Fruit fly (Drosophila melanogaster) whole organism, embryonic: ENCODE measurements around the gene Kdm2.

Source experiments
- Ada2b ChIP-seq: fragments of 200-800 bp; sonication (Bioruptor generic); IDR thresholded peaks from 2 replicates; pipeline ENCODE4 v1.3.6; 2022; ENCODE audit warnings: missing biosample characterization, missing genetic modification characterization
- Aef1 ChIP-seq: fragments of 200-800 bp; sonication (Bioruptor generic); IDR thresholded peaks from 3 replicates; pipeline ENCODE4 v1.3.6; 2022; ENCODE audit warnings: missing biosample characterization, missing genetic modification characterization
- B-H2 ChIP-seq: fragments of 200-800 bp; sonication (Bioruptor generic); optimal IDR thresholded peaks from 2 replicates; lab custom pipeline; 2018; ENCODE audit warnings: missing biosample characterization, mild to moderate bottlenecking, missing genetic modification characterization
- CG10209 ChIP-seq: fragments of 200-800 bp; sonication (Bioruptor generic); optimal IDR thresholded peaks from 3 replicates; lab custom pipeline; 2017; ENCODE audit warnings: missing biosample characterization, mild to moderate bottlenecking, missing genetic modification characterization, missing genetic modification reagents
- CG10565 ChIP-seq: fragments of 200-800 bp; sonication (Bioruptor generic); optimal IDR thresholded peaks from 3 replicates; lab custom pipeline; 2016; ENCODE audit warnings: missing biosample characterization, mild to moderate bottlenecking, missing genetic modification characterization
- CG11247 ChIP-seq: fragments of 200-800 bp; sonication (Bioruptor generic); IDR thresholded peaks from 2 replicates; pipeline ENCODE4 v1.3.6; 2022; ENCODE audit warnings: missing biosample characterization, missing genetic modification characterization
- CG11456 ChIP-seq: fragments of 200-800 bp; sonication (Bioruptor generic); IDR thresholded peaks from 3 replicates; pipeline ENCODE4 v1.3.6; 2022; ENCODE audit warnings: missing biosample characterization, missing genetic modification characterization
- CG12659 ChIP-seq: fragments of 200-800 bp; sonication (Bioruptor generic); optimal IDR thresholded peaks from 3 replicates; lab custom pipeline; 2017; ENCODE audit warnings: mild to moderate bottlenecking, missing biosample characterization, missing genetic modification reagents, missing genetic modification characterization
- CG13424 ChIP-seq: fragments of 200-800 bp; sonication (Bioruptor generic); optimal IDR thresholded peaks from 2 replicates; lab custom pipeline; 2019; ENCODE audit warnings: missing biosample characterization, mild to moderate bottlenecking, missing genetic modification characterization, moderate library complexity
- CG13775 ChIP-seq: fragments of 200-800 bp; sonication (Bioruptor generic); optimal IDR thresholded peaks from 3 replicates; lab custom pipeline; 2017; ENCODE audit warnings: missing biosample characterization, mild to moderate bottlenecking, missing genetic modification characterization
- CG15011 ChIP-seq: fragments of 200-800 bp; sonication (Bioruptor generic); optimal IDR thresholded peaks from 3 replicates; lab custom pipeline; 2018; ENCODE audit warnings: missing biosample characterization, mild to moderate bottlenecking, missing genetic modification characterization
- CG17802 ChIP-seq: fragments of 200-800 bp; sonication (Bioruptor generic); optimal IDR thresholded peaks from 2 replicates; lab custom pipeline; 2018; ENCODE audit warnings: missing biosample characterization, mild to moderate bottlenecking, missing genetic modification characterization, moderate library complexity
- CG18764 ChIP-seq: fragments of 200-800 bp; sonication (Bioruptor generic); optimal IDR thresholded peaks from 3 replicates; lab custom pipeline; 2016; ENCODE audit warnings: missing biosample characterization, missing genetic modification characterization
- CG34376 ChIP-seq: fragments of 200-800 bp; sonication (Bioruptor generic); optimal IDR thresholded peaks from 2 replicates; lab custom pipeline; 2018; ENCODE audit warnings: missing biosample characterization, mild to moderate bottlenecking, missing genetic modification characterization
- CG4328 ChIP-seq: fragments of 200-800 bp; sonication (Bioruptor generic); optimal IDR thresholded peaks from 3 replicates; lab custom pipeline; 2017; ENCODE audit warnings: missing biosample characterization, missing genetic modification reagents, missing genetic modification characterization
- CG4360 ChIP-seq: fragments of 200-800 bp; sonication (Bioruptor generic); IDR thresholded peaks from 2 replicates; pipeline ENCODE4 v1.3.6; 2022; ENCODE audit warnings: missing biosample characterization, missing genetic modification characterization
- CG5180 ChIP-seq: fragments of 200-800 bp; sonication (Bioruptor generic); optimal IDR thresholded peaks from 3 replicates; lab custom pipeline; 2017; ENCODE audit warnings: missing biosample characterization, missing genetic modification characterization, mild to moderate bottlenecking, moderate library complexity, missing genetic modification reagents
- CG6654 ChIP-seq: fragments of 200-800 bp; sonication (Bioruptor generic); optimal IDR thresholded peaks from 2 replicates; lab custom pipeline; 2017; ENCODE audit warnings: missing biosample characterization, mild to moderate bottlenecking, missing genetic modification characterization
- CG6813 ChIP-seq: fragments of 200-800 bp; sonication (Bioruptor generic); optimal IDR thresholded peaks from 2 replicates; lab custom pipeline; 2017; ENCODE audit warnings: missing biosample characterization, missing genetic modification characterization, mild to moderate bottlenecking, moderate library complexity, missing genetic modification reagents
- CG7987 ChIP-seq: fragments of 200-800 bp; sonication (Bioruptor generic); optimal IDR thresholded peaks from 2 replicates; lab custom pipeline; 2018; ENCODE audit warnings: missing biosample characterization, mild to moderate bottlenecking, missing genetic modification characterization, moderate library complexity
- CG8944 ChIP-seq: fragments of 200-800 bp; sonication (Bioruptor generic); optimal IDR thresholded peaks from 3 replicates; lab custom pipeline; 2016; ENCODE audit warnings: missing biosample characterization, missing genetic modification characterization
- CG9609 ChIP-seq: fragments of 200-800 bp; sonication (Bioruptor generic); optimal IDR thresholded peaks from 3 replicates; lab custom pipeline; 2016; ENCODE audit warnings: missing biosample characterization, missing genetic modification characterization
- Camta ChIP-seq: fragments of 200-800 bp; sonication (Bioruptor generic); optimal IDR thresholded peaks from 2 replicates; lab custom pipeline; 2016; ENCODE audit warnings: missing biosample characterization, missing genetic modification characterization
- CkIIα-i1 ChIP-seq: fragments of 200-800 bp; sonication (Bioruptor generic); IDR thresholded peaks from 2 replicates; pipeline ENCODE4 v1.3.6; 2022; ENCODE audit warnings: missing biosample characterization, missing genetic modification characterization
- H2.0 ChIP-seq: fragments of 200-800 bp; sonication (Bioruptor generic); IDR thresholded peaks from 2 replicates; pipeline ENCODE4 v1.3.6; 2022; ENCODE audit warnings: missing biosample characterization, missing genetic modification characterization
- HHEX ChIP-seq: fragments of 200-800 bp; sonication (Bioruptor generic); optimal IDR thresholded peaks from 3 replicates; lab custom pipeline; 2017; ENCODE audit warnings: missing biosample characterization, mild to moderate bottlenecking, missing genetic modification characterization, missing genetic modification reagents
- HLH3B ChIP-seq: fragments of 200-800 bp; sonication (Bioruptor generic); IDR thresholded peaks from 2 replicates; pipeline ENCODE4 v1.3.6; 2022; ENCODE audit warnings: missing biosample characterization, missing genetic modification characterization
- HmgZ ChIP-seq: fragments of 200-800 bp; sonication (Bioruptor generic); optimal IDR thresholded peaks from 2 replicates; lab custom pipeline; 2018; ENCODE audit warnings: missing biosample characterization, mild to moderate bottlenecking, missing genetic modification characterization
- Hr78 ChIP-seq, 2 experiments: fragments of 200-800 bp in 1 of 2; fragments of >200 bp in 1 of 2; sonication (Bioruptor generic) in 1 of 2; optimal IDR thresholded peaks; 2 replicates each; lab custom pipeline; 2017 to 2019; ENCODE audit warnings: missing biosample characterization in 2 of 2, missing genetic modification characterization in 2 of 2, mild to moderate bottlenecking in 1 of 2, moderate library complexity in 1 of 2
- Max ChIP-seq: fragments of 200-800 bp; sonication (Bioruptor generic); optimal IDR thresholded peaks from 2 replicates; lab custom pipeline; 2016; ENCODE audit warnings: missing biosample characterization, mild to moderate bottlenecking, missing genetic modification characterization
- Stat92E ChIP-seq, 3 experiments: fragments of >200 bp in 2 of 3; fragments of 200-800 bp in 1 of 3; sonication (Bioruptor generic) in 1 of 3; optimal IDR thresholded peaks; 2 replicates each; lab custom pipeline; 2017 to 2019; ENCODE audit warnings: missing biosample characterization in 3 of 3, missing genetic modification characterization in 3 of 3, mild to moderate bottlenecking in 1 of 3, moderate library complexity in 1 of 3
- ab ChIP-seq: fragments of 200-800 bp; sonication (Bioruptor generic); optimal IDR thresholded peaks from 2 replicates; lab custom pipeline; 2016; ENCODE audit warnings: missing biosample characterization, missing genetic modification characterization
- corto ChIP-seq: fragments of 200-800 bp; sonication (Bioruptor generic); optimal IDR thresholded peaks from 2 replicates; lab custom pipeline; 2016; ENCODE audit warnings: missing biosample characterization, mild to moderate bottlenecking, missing genetic modification characterization, moderate library complexity
- cwo ChIP-seq: fragments of 200-800 bp; sonication (Bioruptor generic); optimal IDR thresholded peaks from 3 replicates; lab custom pipeline; 2017; ENCODE audit warnings: missing biosample characterization, missing genetic modification characterization, mild to moderate bottlenecking, moderate library complexity, missing genetic modification reagents
- disco-r ChIP-seq: fragments of 200-800 bp; sonication (Bioruptor generic); optimal IDR thresholded peaks from 2 replicates; lab custom pipeline; 2016; ENCODE audit warnings: missing biosample characterization, missing genetic modification characterization
- esg ChIP-seq: fragments of 200-800 bp; sonication (Bioruptor generic); conservative IDR thresholded peaks from 2 replicates; pipeline ENCODE4 v1.3.6; 2022; ENCODE audit warnings: missing biosample characterization, missing genetic modification characterization
- gt ChIP-seq: fragments of 200-800 bp; sonication (Bioruptor generic); IDR thresholded peaks from 2 replicates; pipeline ENCODE4 v1.3.6; 2022; ENCODE audit warnings: missing biosample characterization, missing genetic modification characterization
- ind ChIP-seq: fragments of 200-800 bp; sonication (Bioruptor generic); optimal IDR thresholded peaks from 3 replicates; lab custom pipeline; 2016; ENCODE audit warnings: missing biosample characterization, missing genetic modification characterization
- inv ChIP-seq: fragments of 200-800 bp; sonication (Bioruptor generic); IDR thresholded peaks from 2 replicates; pipeline ENCODE4 v1.3.6; 2022; ENCODE audit warnings: missing biosample characterization, missing genetic modification characterization; ENCODE audit not compliant: partially characterized antibody
- lab ChIP-seq: fragments of 200-800 bp; sonication (Bioruptor generic); optimal IDR thresholded peaks from 3 replicates; lab custom pipeline; 2017; ENCODE audit warnings: missing biosample characterization, missing genetic modification characterization, mild to moderate bottlenecking, moderate library complexity, missing genetic modification reagents
- maf-S ChIP-seq: fragments of 200-800 bp; sonication (Bioruptor generic); optimal IDR thresholded peaks from 2 replicates; lab custom pipeline; 2016; ENCODE audit warnings: missing biosample characterization, missing genetic modification characterization
- pan ChIP-seq, 4 experiments: fragments of >200 bp in 3 of 4; fragments of 200-800 bp in 1 of 4; sonication (Bioruptor generic) in 1 of 4; optimal IDR thresholded peaks in 3 of 4; IDR thresholded peaks in 1 of 4; 2 replicates each; pipeline versions ENCODE4 v1.3.6 to Lab custom; 2017 to 2022; ENCODE audit warnings: missing biosample characterization in 2 of 4, missing genetic modification characterization in 2 of 4, mixed read lengths in 1 of 4
- ro ChIP-seq: fragments of 200-800 bp; sonication (Bioruptor generic); IDR thresholded peaks from 2 replicates; pipeline ENCODE4 v1.3.6; 2022; ENCODE audit warnings: missing biosample characterization, missing genetic modification characterization
- salm ChIP-seq: fragments of 200-800 bp; sonication (Bioruptor generic); optimal IDR thresholded peaks from 2 replicates; lab custom pipeline; 2018; ENCODE audit warnings: missing biosample characterization, mild to moderate bottlenecking, missing genetic modification characterization
- sd ChIP-seq: fragments of 200-800 bp; sonication (Bioruptor generic); optimal IDR thresholded peaks from 3 replicates; lab custom pipeline; 2018; ENCODE audit warnings: missing biosample characterization, mild to moderate bottlenecking, missing genetic modification characterization, moderate library complexity
- shn ChIP-seq: fragments of 200-800 bp; sonication (Bioruptor generic); optimal IDR thresholded peaks from 3 replicates; lab custom pipeline; 2016; ENCODE audit warnings: missing biosample characterization, missing genetic modification characterization
- sob ChIP-seq: fragments of 200-800 bp; sonication (Bioruptor generic); IDR thresholded peaks from 2 replicates; pipeline ENCODE4 v1.3.6; 2022; ENCODE audit warnings: missing biosample characterization, missing genetic modification characterization
- tap ChIP-seq: fragments of 200-800 bp; optimal IDR thresholded peaks from 3 replicates; lab custom pipeline; 2019; ENCODE audit warnings: missing biosample characterization, mild to moderate bottlenecking, missing genetic modification characterization, moderate library complexity
- vnd ChIP-seq: fragments of 200-800 bp; sonication (Bioruptor generic); IDR thresholded peaks from 3 replicates; pipeline ENCODE4 v1.3.6; 2022; ENCODE audit warnings: missing biosample characterization, missing genetic modification characterization; ENCODE audit not compliant: partially characterized antibody
- wdn ChIP-seq: fragments of 200-800 bp; sonication (Bioruptor generic); IDR thresholded peaks from 2 replicates; pipeline ENCODE4 v1.3.6; 2022; ENCODE audit warnings: missing biosample characterization, missing genetic modification characterization

Gene Kdm2

dm6 chr3R:9039448-9039847 is 12.8 kb upstream of the Kdm2 start, which contains the start of gene neur (continued):
- TF ChIP-seq Camta (GFP tag; lab: Kevin White, UChicago) = no peak
- TF ChIP-seq sd = no peak
- TF ChIP-seq wdn (GFP tag; lab: Robert Waterston, UW) = no peak
- TF ChIP-seq ab = no peak
- TF ChIP-seq CG10565 (GFP tag; lab: Kevin White, UChicago) = no peak
- no peak for TF ChIP-seq pan (optimal IDR thresholded peaks at IDR 0.05; lab: Kevin White, UChicago)
- no peak for TF ChIP-seq pan (GFP tag; optimal IDR thresholded peaks at IDR 0.05 in 1 of 2, IDR thresholded peaks at IDR 0.05 in 1 of 2)
- no peak for TF ChIP-seq CG4360 (GFP tag; lab: Robert Waterston, UW)
- no peak for TF ChIP-seq CG17802
- peak; percentile 18 for TF ChIP-seq lab (GFP tag; lab: Kevin White, UChicago)
- no peak for TF ChIP-seq ind (GFP tag; lab: Kevin White, UChicago)
- no peak for TF ChIP-seq CG18764 (GFP tag; lab: Kevin White, UChicago)
- peak; percentile 53; the same call in 1 of the 3 replicates for TF ChIP-seq vnd
- TF ChIP-seq disco-r = no peak
- no peak for TF ChIP-seq Hr78 (GFP tag; optimal IDR thresholded peaks at IDR 0.05; lab: Kevin White, UChicago)
- peak; percentile 19 for TF ChIP-seq CG34376 (GFP tag; lab: Kevin White, UChicago)
- no peak for TF ChIP-seq CG10209
- TF ChIP-seq B-H2 = no peak
- no peak for TF ChIP-seq gt (GFP tag; lab: Robert Waterston, UW)
- TF ChIP-seq CG6813 = no peak
- no peak for TF ChIP-seq Aef1 (GFP tag; lab: Robert Waterston, UW)
- TF ChIP-seq corto (GFP tag; lab: Kevin White, UChicago) = no peak
- peak; percentile 58 for TF ChIP-seq Max (GFP tag; lab: Kevin White, UChicago)
- TF ChIP-seq HHEX (GFP tag; lab: Kevin White, UChicago) = no peak
- TF ChIP-seq HLH3B (GFP tag; lab: Robert Waterston, UW) = no peak
- TF ChIP-seq CG5180 = no peak
- no peak for TF ChIP-seq CG11247
- TF ChIP-seq cwo (GFP tag; lab: Kevin White, UChicago) = no peak
- TF ChIP-seq maf-S (GFP tag; lab: Kevin White, UChicago) = no peak
- peak; percentile 15 for TF ChIP-seq CG4328
- TF ChIP-seq CG9609 (GFP tag; lab: Kevin White, UChicago) = no peak
- no peak for TF ChIP-seq H2.0
- TF ChIP-seq tap (tag; lab: Kevin White, UChicago) = no peak
- no peak for TF ChIP-seq CG6654 (GFP tag; lab: Kevin White, UChicago)
- TF ChIP-seq CG11456 (GFP tag; lab: Robert Waterston, UW) = no peak
- TF ChIP-seq inv (GFP tag; lab: Robert Waterston, UW) = peak; percentile 65
- peak; percentile 78 for TF ChIP-seq CG12659 (GFP tag; lab: Kevin White, UChicago)
- TF ChIP-seq salm (tag; lab: Kevin White, UChicago) = no peak
- TF ChIP-seq CG13775 (GFP tag; lab: Kevin White, UChicago) = peak; percentile 28
- TF ChIP-seq CkIIα-i1 (GFP tag; lab: Robert Waterston, UW) = no peak
- no peak for TF ChIP-seq esg
- TF ChIP-seq Stat92E (GFP tag; optimal IDR thresholded peaks at IDR 0.05; lab: Kevin White, UChicago) = no peak
- peak; percentile 23 for TF ChIP-seq CG13424 (tag; lab: Kevin White, UChicago)
- TF ChIP-seq CG15011 (GFP tag; lab: Kevin White, UChicago) = no peak
- no peak for TF ChIP-seq sob
- no peak for TF ChIP-seq shn
- no peak for TF ChIP-seq Ada2b (GFP tag; lab: Robert Waterston, UW)
- no peak for TF ChIP-seq CG7987 (GFP tag; lab: Kevin White, UChicago)
- no peak for TF ChIP-seq ro (GFP tag; lab: Robert Waterston, UW)
- TF ChIP-seq HmgZ (tag; lab: Kevin White, UChicago) = peak; percentile 20
- TF ChIP-seq CG8944 (GFP tag; lab: Kevin White, UChicago) = no peak
